Fruit fly (Drosophila melanogaster) whole organism, adult: ENCODE measurements around the gene CG42331.

Source experiments
- CG12768 ChIP-seq: fragments of 200-800 bp; sonication (Bioruptor generic); optimal IDR thresholded peaks from 2 replicates; lab custom pipeline; 2017; ENCODE audit warnings: missing biosample characterization, missing genetic modification characterization, mild to moderate bottlenecking, moderate library complexity, missing genetic modification reagents
- CG33017 ChIP-seq: fragments of 200-800 bp; sonication (Bioruptor generic); optimal IDR thresholded peaks from 2 replicates; lab custom pipeline; 2018; ENCODE audit warnings: missing biosample characterization, mild to moderate bottlenecking, missing genetic modification characterization, moderate library complexity
- CG7045 ChIP-seq: fragments of 200-800 bp; sonication (Bioruptor generic); optimal IDR thresholded peaks from 2 replicates; lab custom pipeline; 2017; ENCODE audit warnings: missing biosample characterization, mild to moderate bottlenecking, missing genetic modification characterization
- Crg-1 ChIP-seq: fragments of 200-800 bp; sonication (Bioruptor generic); optimal IDR thresholded peaks from 2 replicates; lab custom pipeline; 2016; ENCODE audit warnings: missing biosample characterization, missing genetic modification characterization
- Hr96 ChIP-seq: fragments of 200-800 bp; sonication (Bioruptor generic); optimal IDR thresholded peaks from 2 replicates; lab custom pipeline; 2016; ENCODE audit warnings: missing biosample characterization, missing genetic modification characterization
- Mnt ChIP-seq: fragments of 200-800 bp; sonication (Bioruptor generic); optimal IDR thresholded peaks from 2 replicates; lab custom pipeline; 2016; ENCODE audit warnings: missing biosample characterization, mild to moderate bottlenecking, missing genetic modification characterization
- bab1 ChIP-seq: fragments of 200-800 bp; sonication (Bioruptor generic); optimal IDR thresholded peaks from 3 replicates; lab custom pipeline; 2019; ENCODE audit warnings: missing biosample characterization, mild to moderate bottlenecking, missing genetic modification characterization, moderate library complexity
- cic ChIP-seq: fragments of 200-800 bp; sonication (Bioruptor generic); optimal IDR thresholded peaks from 2 replicates; lab custom pipeline; 2017; ENCODE audit warnings: missing biosample characterization, mild to moderate bottlenecking, missing genetic modification characterization, moderate library complexity
- pad ChIP-seq: fragments of 200-800 bp; sonication (Bioruptor generic); optimal IDR thresholded peaks from 3 replicates; lab custom pipeline; 2017; ENCODE audit warnings: missing biosample characterization, missing genetic modification characterization, mild to moderate bottlenecking, moderate library complexity, missing genetic modification reagents
- toe ChIP-seq: fragments of 200-800 bp; sonication (Bioruptor generic); optimal IDR thresholded peaks from 2 replicates; lab custom pipeline; 2016; ENCODE audit warnings: missing biosample characterization, missing genetic modification characterization

dm6 chr3R:24787734-24788133, 15.8 kb downstream of the CG42331 start, which contains the start of gene Ets96B:
- TF ChIP-seq cic (GFP tag; lab: Kevin White, UChicago): no peak
- no peak for TF ChIP-seq CG12768 (GFP tag; lab: Kevin White, UChicago)
- no peak for TF ChIP-seq CG7045 (GFP tag; lab: Kevin White, UChicago)
- TF ChIP-seq bab1: no peak
- TF ChIP-seq toe (GFP tag; lab: Kevin White, UChicago): no peak
- TF ChIP-seq CG33017 (tag; lab: Kevin White, UChicago): no peak
- no peak for TF ChIP-seq Hr96 (GFP tag; lab: Kevin White, UChicago)
- TF ChIP-seq pad: no peak
- TF ChIP-seq Mnt (GFP tag; lab: Kevin White, UChicago): no peak
- no peak for TF ChIP-seq Crg-1 (GFP tag; lab: Kevin White, UChicago)
